Worm (Caenorhabditis elegans) whole organism, L1 larva: ENCODE measurements around the gene F36F12.7.

Experiments used
- C04F5.9 ChIP-seq: sonication (generic microtip); optimal IDR thresholded peaks from 2 replicates; lab custom pipeline; 2016; ENCODE audit warnings: missing genetic modification characterization, missing compliant biosample characterization
- C16A3.4 ChIP-seq: fragments of 150-350 bp; optimal IDR thresholded peaks from 2 replicates; lab custom pipeline; 2014; ENCODE audit warnings: missing biosample characterization, missing genetic modification characterization
- F16B12.6 ChIP-seq: fragments of 150-350 bp; optimal IDR thresholded peaks from 2 replicates; lab custom pipeline; 2014; ENCODE audit warnings: missing biosample characterization, missing genetic modification characterization
- Y116A8C.19 ChIP-seq: sonication (generic microtip); optimal IDR thresholded peaks from 2 replicates; lab custom pipeline; 2016; ENCODE audit warnings: missing compliant biosample characterization, missing genetic modification characterization, borderline replicate concordance
- aha-1 ChIP-seq: fragments of 150-350 bp; optimal IDR thresholded peaks from 2 replicates; lab custom pipeline; 2014; ENCODE audit warnings: missing biosample characterization, missing genetic modification characterization
- alr-1 ChIP-seq: fragments of 200-800 bp; sonication (Bioruptor generic); optimal IDR thresholded peaks from 2 replicates; lab custom pipeline; 2018; ENCODE audit warnings: borderline replicate concordance, mild to moderate bottlenecking, missing genetic modification characterization, missing compliant biosample characterization
- aly-2 ChIP-seq: fragments of 150-350 bp; optimal IDR thresholded peaks from 2 replicates; lab custom pipeline; 2014; ENCODE audit warnings: missing biosample characterization, missing genetic modification characterization
- ama-1 ChIP-seq: fragments of 150-350 bp; optimal IDR thresholded peaks from 2 replicates; lab custom pipeline; 2014
- blmp-1 ChIP-seq: fragments of 150-350 bp; optimal IDR thresholded peaks from 2 replicates; lab custom pipeline; 2014; ENCODE audit warnings: missing biosample characterization, missing genetic modification characterization
- ceh-8 ChIP-seq: fragments of 200-800 bp; sonication (Bioruptor generic); optimal IDR thresholded peaks from 2 replicates; lab custom pipeline; 2018; ENCODE audit warnings: mild to moderate bottlenecking, missing genetic modification characterization, moderate library complexity, missing compliant biosample characterization
- efl-1 ChIP-seq, 4 experiments: fragments of 150-350 bp; optimal IDR thresholded peaks in 3 of 4; peaks in 1 of 4; 1 replicate in 1 of 4; 2 replicates in 3 of 4; lab custom pipeline; 2014; ENCODE audit warnings: missing biosample characterization in 2 of 4, missing genetic modification characterization in 2 of 4, missing genetic modification reagents in 2 of 4
- egl-27 ChIP-seq, 2 experiments: fragments of 150-350 bp in 1 of 2; sonication (generic microtip); optimal IDR thresholded peaks; 3 replicates each; lab custom pipeline; 2017 to 2018; ENCODE audit warnings: missing biosample characterization in 2 of 2, missing genetic modification characterization in 2 of 2, missing genetic modification reagents in 2 of 2
- elt-2 ChIP-seq: sonication (generic microtip); optimal IDR thresholded peaks from 2 replicates; lab custom pipeline; 2016; ENCODE audit warnings: missing genetic modification characterization, mild to moderate bottlenecking, inconsistent platforms, missing compliant biosample characterization, missing genetic modification reagents
- fkh-10 ChIP-seq: sonication (generic microtip); optimal IDR thresholded peaks from 2 replicates; lab custom pipeline; 2017; ENCODE audit warnings: missing biosample characterization, missing genetic modification reagents, missing genetic modification characterization
- fkh-4 ChIP-seq: sonication (generic microtip); optimal IDR thresholded peaks from 2 replicates; lab custom pipeline; 2016; ENCODE audit warnings: missing compliant biosample characterization, missing genetic modification characterization, borderline replicate concordance
- grh-1 ChIP-seq: fragments of 200-800 bp; sonication (Bioruptor generic); IDR thresholded peaks from 2 replicates; pipeline ENCODE4 v1.3.6; 2022; ENCODE audit warnings: missing genetic modification reagents, missing genetic modification characterization, missing compliant biosample characterization
- irx-1 ChIP-seq: sonication (generic microtip); optimal IDR thresholded peaks from 2 replicates; lab custom pipeline; 2016; ENCODE audit warnings: missing genetic modification characterization, missing compliant biosample characterization
- isw-1 ChIP-seq: fragments of 200-800 bp; sonication (Bioruptor generic); IDR thresholded peaks from 2 replicates; pipeline ENCODE4 v1.3.6; 2022; ENCODE audit warnings: missing genetic modification characterization, missing compliant biosample characterization
- lin-15B ChIP-seq: fragments of 150-350 bp; sonication (generic microtip); optimal IDR thresholded peaks from 3 replicates; lab custom pipeline; 2014; ENCODE audit warnings: missing biosample characterization, missing genetic modification characterization
- lin-35 ChIP-seq, 2 experiments: fragments of 150-350 bp; optimal IDR thresholded peaks; 2 replicates each; lab custom pipeline; 2014; ENCODE audit warnings: missing biosample characterization in 2 of 2, missing genetic modification characterization in 2 of 2, missing genetic modification reagents in 2 of 2
- lin-39 ChIP-seq: fragments of 150-350 bp; optimal IDR thresholded peaks from 2 replicates; lab custom pipeline; 2014; ENCODE audit warnings: missing biosample characterization, missing genetic modification reagents, missing genetic modification characterization
- mab-9 ChIP-seq: fragments of 200-800 bp; sonication (Bioruptor generic); IDR thresholded peaks from 2 replicates; pipeline ENCODE4 v1.3.6; 2022; ENCODE audit warnings: missing genetic modification reagents, missing genetic modification characterization, missing compliant biosample characterization
- mdl-1 ChIP-seq, 2 experiments: fragments of 150-350 bp; optimal IDR thresholded peaks; 2 replicates each; lab custom pipeline; 2014 to 2017; ENCODE audit warnings: missing biosample characterization in 2 of 2, missing genetic modification characterization in 2 of 2, inconsistent platforms in 1 of 2
- mef-2 ChIP-seq: fragments of 150-350 bp; optimal IDR thresholded peaks from 2 replicates; lab custom pipeline; 2014; ENCODE audit warnings: missing biosample characterization, missing genetic modification characterization
- nhr-11 ChIP-seq: fragments of 150-350 bp; optimal IDR thresholded peaks from 2 replicates; lab custom pipeline; 2014; ENCODE audit warnings: missing biosample characterization, missing genetic modification characterization
- nhr-12 ChIP-seq: sonication (generic microtip); optimal IDR thresholded peaks from 2 replicates; lab custom pipeline; 2017; ENCODE audit warnings: missing biosample characterization, missing genetic modification characterization
- nhr-19 ChIP-seq: fragments of 200-800 bp; sonication (Bioruptor generic); conservative IDR thresholded peaks from 2 replicates; pipeline ENCODE4 v1.3.6; 2022; ENCODE audit warnings: missing genetic modification characterization, missing compliant biosample characterization
- nhr-20 ChIP-seq: sonication (generic microtip); optimal IDR thresholded peaks from 2 replicates; lab custom pipeline; 2016; ENCODE audit warnings: mild to moderate bottlenecking, missing genetic modification characterization, missing compliant biosample characterization
- nhr-28 ChIP-seq: fragments of 150-350 bp; optimal IDR thresholded peaks from 2 replicates; lab custom pipeline; 2014; ENCODE audit warnings: missing biosample characterization, missing genetic modification characterization
- nhr-71 ChIP-seq: sonication (generic microtip); optimal IDR thresholded peaks from 2 replicates; lab custom pipeline; 2016; ENCODE audit warnings: mild to moderate bottlenecking, missing genetic modification characterization, moderate library complexity, missing compliant biosample characterization
- nhr-85 ChIP-seq: sonication (generic microtip); peaks from one replicate; lab custom pipeline; 2016; ENCODE audit warnings: missing genetic modification characterization, inconsistent platforms, missing compliant biosample characterization
- nhr-90 ChIP-seq: sonication (generic microtip); optimal IDR thresholded peaks from 2 replicates; lab custom pipeline; 2016; ENCODE audit warnings: mild to moderate bottlenecking, missing genetic modification characterization, missing compliant biosample characterization; ENCODE audit not compliant: poor library complexity
- pag-3 ChIP-seq: sonication (generic microtip); optimal IDR thresholded peaks from 2 replicates; lab custom pipeline; 2017; ENCODE audit warnings: missing genetic modification characterization, mild to moderate bottlenecking, missing compliant biosample characterization, antibody characterized with exemption, borderline replicate concordance; ENCODE audit not compliant: insufficient read depth
- skn-1 ChIP-seq: fragments of 150-350 bp; optimal IDR thresholded peaks from 2 replicates; lab custom pipeline; 2014; ENCODE audit warnings: missing biosample characterization, missing genetic modification characterization
- sox-4 ChIP-seq: sonication (generic microtip); optimal IDR thresholded peaks from 2 replicates; lab custom pipeline; 2016; ENCODE audit warnings: missing genetic modification characterization, missing compliant biosample characterization
- sptf-1 ChIP-seq: fragments of 150-350 bp; optimal IDR thresholded peaks from 2 replicates; lab custom pipeline; 2014; ENCODE audit warnings: missing biosample characterization, missing genetic modification characterization
- tbx-2 ChIP-seq: sonication (generic microtip); optimal IDR thresholded peaks from 2 replicates; lab custom pipeline; 2016; ENCODE audit warnings: missing genetic modification characterization, missing compliant biosample characterization
- tlp-1 ChIP-seq: fragments of 150-350 bp; optimal IDR thresholded peaks from 2 replicates; lab custom pipeline; 2014; ENCODE audit warnings: missing biosample characterization, missing genetic modification characterization
- unc-30 ChIP-seq: sonication (generic microtip); optimal IDR thresholded peaks from 2 replicates; lab custom pipeline; 2017; ENCODE audit warnings: missing biosample characterization, missing genetic modification characterization
- unc-62 ChIP-seq: fragments of 150-350 bp; optimal IDR thresholded peaks from 2 replicates; lab custom pipeline; 2014; ENCODE audit warnings: missing biosample characterization, missing genetic modification reagents, missing genetic modification characterization
- unc-86 ChIP-seq: sonication (generic microtip); optimal IDR thresholded peaks from 2 replicates; lab custom pipeline; 2016; ENCODE audit warnings: missing genetic modification characterization, missing compliant biosample characterization
- zip-4 ChIP-seq: fragments of 200-800 bp; sonication (Bioruptor generic); optimal IDR thresholded peaks from 2 replicates; lab custom pipeline; 2018; ENCODE audit warnings: mild to moderate bottlenecking, missing genetic modification characterization, moderate library complexity, missing compliant biosample characterization
- ztf-11 ChIP-seq, 2 experiments: sonication (generic microtip); optimal IDR thresholded peaks; 2 replicates each; lab custom pipeline; 2016 to 2017; ENCODE audit warnings: missing genetic modification characterization in 2 of 2, missing biosample characterization in 1 of 2, missing compliant biosample characterization in 1 of 2

F36F12.7 gene

ce11 chrV:2055765-2056504 lies 43.2 kb upstream of the F36F12.7 start (continued):
- TF ChIP-seq tlp-1 (tag; lab: Kevin White, UChicago) (no peak), C04F5.9 (tag; lab: Kevin White, UChicago) (no peak), efl-1 (optimal IDR thresholded peaks at IDR 0.05; lab: Kevin White, UChicago) (peak; percentile 17 to 19), efl-1 (GFP tag; optimal IDR thresholded peaks at IDR 0.05 in 1 of 2; lab: Kevin White, UChicago) (no peak), ztf-11 (tag; optimal IDR thresholded peaks at IDR 0.05; lab: Kevin White, UChicago) (no peak), pag-3 (tag; lab: Kevin White, UChicago) (no peak), alr-1 (tag; lab: Kevin White, UChicago) (no peak), ama-1 (no peak), unc-86 (tag; lab: Kevin White, UChicago) (no peak), unc-30 (no peak), nhr-20 (tag; lab: Kevin White, UChicago) (peak; percentile 33), C16A3.4 (tag; lab: Kevin White, UChicago) (no peak), mab-9 (GFP tag; lab: Robert Waterston, UW) (no peak), unc-62 (GFP tag; lab: Kevin White, UChicago) (no peak), elt-2 (tag; lab: Kevin White, UChicago) (peak; percentile 12), nhr-11 (tag; lab: Kevin White, UChicago) (no peak), nhr-12 (tag; lab: Kevin White, UChicago) (no peak), nhr-85 (tag; lab: Kevin White, UChicago) (peak; percentile 56), grh-1 (GFP tag; lab: Robert Waterston, UW) (no peak), blmp-1 (tag; lab: Kevin White, UChicago) (peak; percentile 47), lin-15B (no peak), fkh-10 (GFP tag; lab: Kevin White, UChicago) (no peak), fkh-4 (tag; lab: Kevin White, UChicago) (no peak), lin-39 (tag; lab: Kevin White, UChicago) (no peak), aly-2 (tag; lab: Kevin White, UChicago) (no peak), tbx-2 (tag; lab: Kevin White, UChicago) (no peak), ceh-8 (GFP tag; lab: Kevin White, UChicago) (no peak), egl-27 (tag; optimal IDR thresholded peaks at IDR 0.05; lab: Kevin White, UChicago) (no peak), sox-4 (tag; lab: Kevin White, UChicago) (no peak), nhr-28 (tag; lab: Kevin White, UChicago) (no peak), nhr-90 (tag; lab: Kevin White, UChicago) (no peak), aha-1 (tag; lab: Kevin White, UChicago) (no peak), sptf-1 (tag; lab: Kevin White, UChicago) (no peak), nhr-19 (GFP tag; lab: Robert Waterston, UW) (no peak), mdl-1 (tag; optimal IDR thresholded peaks at IDR 0.05; lab: Kevin White, UChicago) (no peak), isw-1 (GFP tag; lab: Robert Waterston, UW) (no peak), irx-1 (no peak), mef-2 (no peak)

- TF ChIP-seq egl-27 (tag; optimal IDR thresholded peaks at IDR 0.05; lab: Kevin White, UChicago): no peak
- TF ChIP-seq zip-4 (GFP tag; lab: Kevin White, UChicago): peak; percentile 22
- TF ChIP-seq nhr-20 (tag; lab: Kevin White, UChicago): peak; percentile 39
- no peak for TF ChIP-seq fkh-4 (tag; lab: Kevin White, UChicago)
- TF ChIP-seq efl-1 (optimal IDR thresholded peaks at IDR 0.05; lab: Kevin White, UChicago): no peak
- TF ChIP-seq efl-1 (GFP tag; optimal IDR thresholded peaks at IDR 0.05 in 1 of 2; lab: Kevin White, UChicago): peak in 1 of 2 experiments; percentile 24
- TF ChIP-seq skn-1 (tag; lab: Kevin White, UChicago): peak; percentile 99
- peak in 1 of 2 experiments; percentile 3 for TF ChIP-seq lin-35 (GFP tag; optimal IDR thresholded peaks at IDR 0.05; lab: Kevin White, UChicago)
- peak; percentile 8 for TF ChIP-seq nhr-71 (tag; lab: Kevin White, UChicago)
- no peak for TF ChIP-seq unc-86 (tag; lab: Kevin White, UChicago)
- TF ChIP-seq Y116A8C.19 (tag; lab: Kevin White, UChicago): no peak
- TF ChIP-seq F16B12.6 (tag; lab: Kevin White, UChicago): no peak
Observed at ce11 chrV:2057324-2057723, 41.8 kb upstream of the F36F12.7 start, which contains the start of gene comt-3. Gene comt-3, plus strand, starts transcription at chrV:2057537.
